Fruit fly (Drosophila melanogaster) whole organism, embryonic: Measurements from ENCODE around the gene CG15570.

Source experiments
- Abd-B ChIP-seq: fragments of 200-800 bp; sonication (Bioruptor generic); optimal IDR thresholded peaks from 2 replicates; lab custom pipeline; 2018; ENCODE audit warnings: missing biosample characterization, mild to moderate bottlenecking, missing genetic modification characterization, moderate library complexity
- B-H2 ChIP-seq: fragments of 200-800 bp; sonication (Bioruptor generic); optimal IDR thresholded peaks from 2 replicates; lab custom pipeline; 2018; ENCODE audit warnings: missing biosample characterization, mild to moderate bottlenecking, missing genetic modification characterization
- CG1024 ChIP-seq: fragments of 200-800 bp; sonication (Bioruptor generic); IDR thresholded peaks from 2 replicates; pipeline ENCODE4 v1.3.6; 2022; ENCODE audit warnings: missing biosample characterization, missing genetic modification characterization
- CG10431 ChIP-seq: fragments of 200-800 bp; sonication (Bioruptor generic); optimal IDR thresholded peaks from 3 replicates; lab custom pipeline; 2018; ENCODE audit warnings: missing biosample characterization, mild to moderate bottlenecking, missing genetic modification characterization
- CG11504 ChIP-seq: fragments of 200-800 bp; sonication (Bioruptor generic); optimal IDR thresholded peaks from 3 replicates; lab custom pipeline; 2019; ENCODE audit warnings: missing biosample characterization, mild to moderate bottlenecking, missing genetic modification characterization, moderate library complexity
- CG17359 ChIP-seq: fragments of 200-800 bp; sonication (Bioruptor generic); optimal IDR thresholded peaks from 3 replicates; lab custom pipeline; 2018; ENCODE audit warnings: missing biosample characterization, mild to moderate bottlenecking, missing genetic modification characterization, moderate library complexity
- CG18011 ChIP-seq: fragments of 200-800 bp; sonication (Bioruptor generic); optimal IDR thresholded peaks from 2 replicates; lab custom pipeline; 2017; ENCODE audit warnings: missing biosample characterization, missing genetic modification characterization, mild to moderate bottlenecking, moderate library complexity, missing genotype
- CG2116 ChIP-seq: fragments of 200-800 bp; sonication (Bioruptor generic); optimal IDR thresholded peaks from 3 replicates; lab custom pipeline; 2018; ENCODE audit warnings: missing biosample characterization, mild to moderate bottlenecking, missing genetic modification characterization
- CG3726 ChIP-seq: fragments of 200-800 bp; sonication (Bioruptor generic); IDR thresholded peaks from 3 replicates; pipeline ENCODE4, ENCODE4 v1.3.6; 2022; ENCODE audit warnings: missing biosample characterization, missing genetic modification characterization
- CG3838 ChIP-seq: fragments of 200-800 bp; sonication (Bioruptor generic); optimal IDR thresholded peaks from 3 replicates; lab custom pipeline; 2016; ENCODE audit warnings: missing biosample characterization, missing genetic modification characterization
- CG4282 ChIP-seq: fragments of 200-800 bp; sonication (Bioruptor generic); optimal IDR thresholded peaks from 2 replicates; lab custom pipeline; 2016; ENCODE audit warnings: missing biosample characterization, missing genetic modification characterization
- CG4424 ChIP-seq: fragments of 200-800 bp; sonication (Bioruptor generic); optimal IDR thresholded peaks from 3 replicates; lab custom pipeline; 2016; ENCODE audit warnings: missing biosample characterization, missing genetic modification characterization
- CG6272 ChIP-seq: fragments of 200-800 bp; sonication (Bioruptor generic); IDR thresholded peaks from 2 replicates; pipeline ENCODE4 v1.3.6; 2022; ENCODE audit warnings: missing biosample characterization, missing genetic modification characterization
- CG9817 ChIP-seq: fragments of 200-800 bp; sonication (Bioruptor generic); optimal IDR thresholded peaks from 2 replicates; lab custom pipeline; 2018; ENCODE audit warnings: missing biosample characterization, mild to moderate bottlenecking, missing genetic modification characterization, moderate library complexity
- D ChIP-seq, 2 experiments: fragments of 200-800 bp in 1 of 2; fragments of >200 bp in 1 of 2; sonication (Bioruptor generic) in 1 of 2; optimal IDR thresholded peaks; 2 replicates in 1 of 2; 3 replicates in 1 of 2; lab custom pipeline; 2017; ENCODE audit warnings: mild to moderate bottlenecking in 1 of 2, missing biosample characterization in 1 of 2, missing genetic modification characterization in 1 of 2, missing genetic modification reagents in 1 of 2
- Dll ChIP-seq: fragments of 200-800 bp; sonication (Bioruptor generic); IDR thresholded peaks from 4 replicates; pipeline ENCODE4 v1.3.6; 2022; ENCODE audit warnings: missing biosample characterization, missing genetic modification characterization; ENCODE audit not compliant: partially characterized antibody
- Hmr ChIP-seq: fragments of 200-800 bp; sonication (Bioruptor generic); optimal IDR thresholded peaks from 3 replicates; lab custom pipeline; 2017; ENCODE audit warnings: mild to moderate bottlenecking, missing biosample characterization, missing genetic modification reagents, missing genetic modification characterization
- Hr3 ChIP-seq: fragments of 200-800 bp; sonication (Bioruptor generic); optimal IDR thresholded peaks from 3 replicates; lab custom pipeline; 2016; ENCODE audit warnings: missing biosample characterization, missing genetic modification characterization
- Kr ChIP-seq: fragments of 200-800 bp; sonication (Bioruptor generic); optimal IDR thresholded peaks from 2 replicates; lab custom pipeline; 2017; ENCODE audit warnings: missing biosample characterization, mild to moderate bottlenecking, missing genetic modification characterization
- Med ChIP-seq: fragments of 200-800 bp; sonication (Bioruptor generic); peaks from one replicate; lab custom pipeline; 2016; ENCODE audit warnings: missing biosample characterization, missing genetic modification characterization, mild to moderate bottlenecking, inconsistent platforms, moderate library complexity
- Neu2 ChIP-seq: fragments of 200-800 bp; sonication (Bioruptor generic); optimal IDR thresholded peaks from 3 replicates; lab custom pipeline; 2016; ENCODE audit warnings: missing biosample characterization, missing genetic modification characterization, borderline replicate concordance
- Sox102F ChIP-seq: fragments of 200-800 bp; sonication (Bioruptor generic); optimal IDR thresholded peaks from 2 replicates; lab custom pipeline; 2018; ENCODE audit warnings: missing biosample characterization, mild to moderate bottlenecking, missing genetic modification characterization, moderate library complexity
- Trl ChIP-seq, 3 experiments: fragments of >200 bp in 2 of 3; fragments of 200-800 bp in 1 of 3; sonication (Bioruptor generic) in 1 of 3; optimal IDR thresholded peaks; 2 replicates in 1 of 3; 3 replicates in 2 of 3; lab custom pipeline; 2016 to 2017; ENCODE audit warnings: missing biosample characterization in 1 of 3, missing genetic modification characterization in 1 of 3
- Vsx1 ChIP-seq: fragments of 200-800 bp; sonication (Bioruptor generic); optimal IDR thresholded peaks from 2 replicates; lab custom pipeline; 2017; ENCODE audit warnings: missing biosample characterization, mild to moderate bottlenecking, missing genetic modification characterization, missing genetic modification reagents
- ac ChIP-seq: fragments of 200-800 bp; sonication (Bioruptor generic); optimal IDR thresholded peaks from 3 replicates; lab custom pipeline; 2017; ENCODE audit warnings: missing biosample characterization, mild to moderate bottlenecking, missing genetic modification characterization
- bsh ChIP-seq, 2 experiments: fragments of 200-800 bp; sonication (Bioruptor generic); optimal IDR thresholded peaks; 2 replicates each; lab custom pipeline; 2017 to 2018; ENCODE audit warnings: mild to moderate bottlenecking in 2 of 2, missing biosample characterization in 2 of 2, missing genetic modification characterization in 2 of 2, moderate library complexity in 1 of 2
- caup ChIP-seq: fragments of 200-800 bp; sonication (Bioruptor generic); optimal IDR thresholded peaks from 3 replicates; lab custom pipeline; 2017; ENCODE audit warnings: missing biosample characterization, mild to moderate bottlenecking, missing genetic modification characterization, moderate library complexity; ENCODE audit not compliant: severe bottlenecking
- corto ChIP-seq: fragments of 200-800 bp; sonication (Bioruptor generic); optimal IDR thresholded peaks from 2 replicates; lab custom pipeline; 2016; ENCODE audit warnings: missing biosample characterization, mild to moderate bottlenecking, missing genetic modification characterization, moderate library complexity
- fd64A ChIP-seq: fragments of 200-800 bp; sonication (Bioruptor generic); optimal IDR thresholded peaks from 3 replicates; lab custom pipeline; 2018; ENCODE audit warnings: missing biosample characterization, mild to moderate bottlenecking, missing genetic modification characterization
- gem ChIP-seq: fragments of 200-800 bp; sonication (Bioruptor generic); optimal IDR thresholded peaks from 2 replicates; lab custom pipeline; 2019; ENCODE audit warnings: missing biosample characterization, mild to moderate bottlenecking, missing genetic modification characterization, moderate library complexity
- grau ChIP-seq: fragments of 200-800 bp; optimal IDR thresholded peaks from 3 replicates; lab custom pipeline; 2019; ENCODE audit warnings: missing biosample characterization, mild to moderate bottlenecking, missing genetic modification characterization, moderate library complexity
- grn ChIP-seq: fragments of 200-800 bp; sonication (Bioruptor generic); optimal IDR thresholded peaks from 3 replicates; lab custom pipeline; 2017; ENCODE audit warnings: missing biosample characterization, missing genetic modification characterization
- her ChIP-seq: fragments of 200-800 bp; sonication (Bioruptor generic); optimal IDR thresholded peaks from 2 replicates; lab custom pipeline; 2016; ENCODE audit warnings: missing biosample characterization, missing genetic modification characterization
- hkb ChIP-seq, 2 experiments: fragments of 200-800 bp in 1 of 2; fragments of >200 bp in 1 of 2; sonication (Bioruptor generic) in 1 of 2; IDR thresholded peaks in 1 of 2; optimal IDR thresholded peaks in 1 of 2; 2 replicates each; pipeline versions ENCODE4 v1.3.6 to Lab custom; 2017 to 2022; ENCODE audit warnings: missing biosample characterization in 1 of 2, missing genetic modification characterization in 1 of 2
- jigr1 ChIP-seq: fragments of 200-800 bp; sonication (Bioruptor generic); IDR thresholded peaks from 3 replicates; pipeline ENCODE4 v1.3.6; 2022; ENCODE audit warnings: missing biosample characterization, missing genetic modification characterization
- mam ChIP-seq: fragments of 200-800 bp; sonication (Bioruptor generic); optimal IDR thresholded peaks from 3 replicates; lab custom pipeline; 2016; ENCODE audit warnings: missing biosample characterization, missing genetic modification characterization
- nau ChIP-seq: fragments of 200-800 bp; sonication (Bioruptor generic); optimal IDR thresholded peaks from 3 replicates; lab custom pipeline; 2017; ENCODE audit warnings: missing biosample characterization, mild to moderate bottlenecking, missing genetic modification characterization, missing genetic modification reagents
- nom ChIP-seq: fragments of 200-800 bp; sonication (Bioruptor generic); optimal IDR thresholded peaks from 2 replicates; lab custom pipeline; 2017; ENCODE audit warnings: missing biosample characterization, missing genetic modification characterization, mild to moderate bottlenecking, moderate library complexity, missing genetic modification reagents
- sim ChIP-seq: fragments of 200-800 bp; sonication (Bioruptor generic); IDR thresholded peaks from 2 replicates; pipeline ENCODE4 v1.3.6; 2022; ENCODE audit warnings: missing biosample characterization, missing genetic modification characterization
- sisA ChIP-seq: fragments of 200-800 bp; sonication (Bioruptor generic); IDR thresholded peaks from 2 replicates; pipeline ENCODE4 v1.3.6; 2022; ENCODE audit warnings: missing biosample characterization, missing genetic modification characterization
- sqz ChIP-seq: fragments of 200-800 bp; sonication (Bioruptor generic); optimal IDR thresholded peaks from 3 replicates; lab custom pipeline; 2018; ENCODE audit warnings: missing biosample characterization, mild to moderate bottlenecking, missing genetic modification characterization
- tin ChIP-seq: fragments of 200-800 bp; sonication (Bioruptor generic); optimal IDR thresholded peaks from 3 replicates; lab custom pipeline; 2016; ENCODE audit warnings: missing biosample characterization, missing genetic modification characterization
- vnd ChIP-seq: fragments of 200-800 bp; sonication (Bioruptor generic); IDR thresholded peaks from 3 replicates; pipeline ENCODE4 v1.3.6; 2022; ENCODE audit warnings: missing biosample characterization, missing genetic modification characterization; ENCODE audit not compliant: partially characterized antibody

The CG15570 gene

dm6 chrX:4203713-4204447 is 14.1 kb upstream of the CG15570 start (continued):
- TF ChIP-seq Trl (optimal IDR thresholded peaks at IDR 0.05; lab: Kevin White, UChicago), result peak; percentile 53 to 67
- TF ChIP-seq Trl (GFP tag; optimal IDR thresholded peaks at IDR 0.05; lab: Kevin White, UChicago), result no peak
- no peak for TF ChIP-seq Neu2 (GFP tag; lab: Kevin White, UChicago)
- TF ChIP-seq grn (GFP tag; lab: Kevin White, UChicago), result peak; percentile 59
- TF ChIP-seq sqz (GFP tag; lab: Kevin White, UChicago), result peak; percentile 47
- no peak for TF ChIP-seq vnd (GFP tag; lab: Robert Waterston, UW)
- peak in 1 of 2 experiments; percentile 5 for TF ChIP-seq bsh (GFP tag; optimal IDR thresholded peaks at IDR 0.05; lab: Kevin White, UChicago)
- TF ChIP-seq CG11504, result peak; percentile 36
- no peak for TF ChIP-seq sim (GFP tag; lab: Robert Waterston, UW)
- peak; percentile 47 for TF ChIP-seq grau
- peak; percentile 12 for TF ChIP-seq Med (GFP tag; lab: Kevin White, UChicago)
- TF ChIP-seq nau, result no peak
- no peak for TF ChIP-seq CG9817 (tag; lab: Kevin White, UChicago)
- TF ChIP-seq nom (GFP tag; lab: Kevin White, UChicago), result peak; percentile 51
- TF ChIP-seq, all 482 proteins: peak for 14

dm6 chrX:4205346-4206178 is 12.4 kb upstream of the CG15570 start, which contains the start of gene Fas2:
TSS of gene Fas2 (minus strand) at chrX:4206093.
- peak; percentile 76 for TF ChIP-seq caup
- TF ChIP-seq B-H2, result peak; percentile 50
- peak; percentile 27; the same call in 1 of the 2 replicates for TF ChIP-seq CG1024 (GFP tag; lab: Robert Waterston, UW)
- TF ChIP-seq Hmr, result peak; percentile 74
- TF ChIP-seq mam (GFP tag; lab: Kevin White, UChicago), result peak; percentile 12
- no peak for TF ChIP-seq CG4282
- TF ChIP-seq Vsx1 (GFP tag; lab: Kevin White, UChicago), result no peak
- no peak for TF ChIP-seq jigr1 (GFP tag; lab: Robert Waterston, UW)
- peak; percentile 59 for TF ChIP-seq ac (GFP tag; lab: Kevin White, UChicago)
- no peak for TF ChIP-seq corto (GFP tag; lab: Kevin White, UChicago)
- TF ChIP-seq Sox102F (GFP tag; lab: Kevin White, UChicago), result peak; percentile 26
- 0 out of 4 replicates have a peak, but pooled peaks have one; percentile 15 for TF ChIP-seq Dll (GFP tag; lab: Robert Waterston, UW)
- TF ChIP-seq bsh (GFP tag; optimal IDR thresholded peaks at IDR 0.05; lab: Kevin White, UChicago), result peak; percentile 5 to 31
- no peak for TF ChIP-seq CG4424 (GFP tag; lab: Kevin White, UChicago)
- TF ChIP-seq CG3726 (GFP tag; lab: Robert Waterston, UW), result no peak
- no peak for TF ChIP-seq fd64A
- peak; percentile 16 for TF ChIP-seq CG3838 (GFP tag; lab: Kevin White, UChicago)
- TF ChIP-seq hkb (optimal IDR thresholded peaks at IDR 0.05; lab: Kevin White, UChicago), result no peak
- TF ChIP-seq hkb (GFP tag; IDR thresholded peaks at IDR 0.05; lab: Robert Waterston, UW), result peak; percentile 43; the same call in 1 of the 2 replicates
- peak; percentile 62 for TF ChIP-seq her (GFP tag; lab: Kevin White, UChicago)
- TF ChIP-seq CG17359 (tag; lab: Kevin White, UChicago), result peak; percentile 57
- peak; percentile 8 for TF ChIP-seq Abd-B (GFP tag; lab: Kevin White, UChicago)
- TF ChIP-seq Kr, result no peak
- no peak for TF ChIP-seq CG10431 (GFP tag; lab: Kevin White, UChicago)
- no peak for TF ChIP-seq Hr3 (GFP tag; lab: Kevin White, UChicago)
- no peak for TF ChIP-seq CG18011 (GFP tag; lab: Kevin White, UChicago)
- TF ChIP-seq tin (GFP tag; lab: Kevin White, UChicago), result no peak
- no peak for TF ChIP-seq CG2116 (GFP tag; lab: Kevin White, UChicago)
- peak; percentile 50 for TF ChIP-seq gem (tag; lab: Kevin White, UChicago)
- TF ChIP-seq D (optimal IDR thresholded peaks at IDR 0.05; lab: Kevin White, UChicago), result no peak
- TF ChIP-seq D (GFP tag; optimal IDR thresholded peaks at IDR 0.05; lab: Kevin White, UChicago), result peak; percentile 26
- TF ChIP-seq CG6272, result no peak
- peak; percentile 27 for TF ChIP-seq grau
- TF ChIP-seq sisA, result peak; percentile 32; the same call in 1 of the 2 replicates
